Fruit fly (Drosophila melanogaster): ENCODE measurements around the gene CG9686.

The CG9686 gene

dm6 chrX:9875948-9876853, 3.5 kb upstream of the CG9686 start, which contains the start of gene CG15247 (continued):
- TF ChIP-seq HLHmδ (GFP tag; optimal IDR thresholded peaks at IDR 0.05): no peak
- no peak for TF ChIP-seq HmgD (GFP tag; optimal IDR thresholded peaks at IDR 0.05)
- no peak for TF ChIP-seq CG7928 (GFP tag; optimal IDR thresholded peaks at IDR 0.05)
- peak; percentile 54 for TF ChIP-seq ATbp (GFP tag; optimal IDR thresholded peaks at IDR 0.05)
- TF ChIP-seq CG10565 (GFP tag; optimal IDR thresholded peaks at IDR 0.05): no peak
- no peak for TF ChIP-seq ab (GFP tag; optimal IDR thresholded peaks at IDR 0.05)
- TF ChIP-seq CG18619 (GFP tag; optimal IDR thresholded peaks at IDR 0.05): peak; percentile 37
- peak; percentile 76 for TF ChIP-seq CG4424 (GFP tag; optimal IDR thresholded peaks at IDR 0.05)
- peak; percentile 28 for TF ChIP-seq kay (GFP tag; optimal IDR thresholded peaks at IDR 0.05)
- TF ChIP-seq Abd-B (GFP tag; optimal IDR thresholded peaks at IDR 0.05): peak; percentile 60
- TF ChIP-seq Elba2 (GFP tag; optimal IDR thresholded peaks at IDR 0.05): no peak
- peak; percentile 56 for TF ChIP-seq Bteb2 (GFP tag; optimal IDR thresholded peaks at IDR 0.05)
- no peak for TF ChIP-seq MTF-1 (GFP tag; optimal IDR thresholded peaks at IDR 0.05; ENCODE audit: borderline replicate concordance)
- peak; percentile 82 for TF ChIP-seq CG15269 (tag; optimal IDR thresholded peaks at IDR 0.05)
- no peak for TF ChIP-seq CG16779 (GFP tag; IDR thresholded peaks at IDR 0.05)
- TF ChIP-seq CG15696 (tag; optimal IDR thresholded peaks at IDR 0.05): peak; percentile 60
- peak; percentile 56 for TF ChIP-seq en (GFP tag; optimal IDR thresholded peaks at IDR 0.05)
- peak; percentile 82 for TF ChIP-seq CG2120 (GFP tag; optimal IDR thresholded peaks at IDR 0.05)
- peak; percentile 22 for TF ChIP-seq salm (tag; optimal IDR thresholded peaks at IDR 0.05)
- TF ChIP-seq repo (GFP tag; optimal IDR thresholded peaks at IDR 0.05): no peak
- TF ChIP-seq odd (GFP tag; optimal IDR thresholded peaks at IDR 0.05): peak; percentile 16
- TF ChIP-seq CG12104 (GFP tag; optimal IDR thresholded peaks at IDR 0.05): peak; percentile 52
- peak; percentile 71 for TF ChIP-seq az2 (GFP tag; optimal IDR thresholded peaks at IDR 0.05)
- peak; percentile 50 for TF ChIP-seq CG4854 (GFP tag; optimal IDR thresholded peaks at IDR 0.05)
- TF ChIP-seq cwo (GFP tag; optimal IDR thresholded peaks at IDR 0.05): peak; percentile 41
- peak; percentile 61 to 77 for TF ChIP-seq Pdp1 (GFP tag; optimal IDR thresholded peaks at IDR 0.05)
- peak; percentile 83 for TF ChIP-seq zfh1 (GFP tag; IDR thresholded peaks at IDR 0.05)
- TF ChIP-seq CG6683 (GFP tag; optimal IDR thresholded peaks at IDR 0.05): no peak
- TF ChIP-seq E2f2 (GFP tag; IDR thresholded peaks at IDR 0.05): peak; percentile 42
- peak; percentile 24 for TF ChIP-seq Deaf1 (tag; optimal IDR thresholded peaks at IDR 0.05)
- no peak for TF ChIP-seq vnd (GFP tag; IDR thresholded peaks at IDR 0.05; ENCODE audit: partially characterized antibody)
- TF ChIP-seq ac (GFP tag; optimal IDR thresholded peaks at IDR 0.05): no peak
- no peak for TF ChIP-seq Dref (GFP tag; IDR thresholded peaks at IDR 0.05)
- peak; percentile 66; the same call in 2 of the 3 replicates for TF ChIP-seq CG34422 (GFP tag; IDR thresholded peaks at IDR 0.05)
- 0 out of 2 replicates have a peak, but pooled peaks have one; percentile 16 for TF ChIP-seq ham (GFP tag; IDR thresholded peaks at IDR 0.05)
- no peak for TF ChIP-seq jing (GFP tag; optimal IDR thresholded peaks at IDR 0.05)
- peak; percentile 79 for TF ChIP-seq Sox102F (GFP tag; optimal IDR thresholded peaks at IDR 0.05)
- peak; percentile 64 for TF ChIP-seq ro (GFP tag; IDR thresholded peaks at IDR 0.05)
- peak; percentile 95 for TF ChIP-seq CG12769 (tag; optimal IDR thresholded peaks at IDR 0.05)
- TF ChIP-seq CG18764 (GFP tag; optimal IDR thresholded peaks at IDR 0.05): peak; percentile 38
- TF ChIP-seq CG17912 (GFP tag; optimal IDR thresholded peaks at IDR 0.05): no peak
- peak; percentile 24 for TF ChIP-seq NC2β (GFP tag; optimal IDR thresholded peaks at IDR 0.05)
- peak; percentile 41; the same call in 1 of the 2 replicates for TF ChIP-seq MBD-R2 (GFP tag; IDR thresholded peaks at IDR 0.05)
- peak; percentile 43 for TF ChIP-seq CG2875 (GFP tag; optimal IDR thresholded peaks at IDR 0.05)
- no peak for TF ChIP-seq Sin3A (optimal IDR thresholded peaks at IDR 0.05)
- peak; percentile 49 for TF ChIP-seq CG8944 (GFP tag; optimal IDR thresholded peaks at IDR 0.05)
- no peak for TF ChIP-seq nerfin-2 (GFP tag; IDR thresholded peaks at IDR 0.05; ENCODE audit: partially characterized antibody)
- peak; percentile 40 for TF ChIP-seq sug (tag; optimal IDR thresholded peaks at IDR 0.05)
- peak; percentile 52 for TF ChIP-seq CG5245 (GFP tag; optimal IDR thresholded peaks at IDR 0.05)

Data from whole organism, embryonic.